Worm (Caenorhabditis elegans) whole organism, L4/young adult: ENCODE results near the gene T19D2.3.

Source experiments
- W03F9.2 ChIP-seq: fragments of 150-350 bp; optimal IDR thresholded peaks from 2 replicates; lab custom pipeline; 2014; ENCODE audit warnings: missing biosample characterization, missing genetic modification characterization
- dao-5 ChIP-seq: sonication (generic microtip); optimal IDR thresholded peaks from 2 replicates; lab custom pipeline; 2016; ENCODE audit warnings: missing genotype, missing genetic modification characterization, moderate library complexity, missing compliant biosample characterization

DNA sequence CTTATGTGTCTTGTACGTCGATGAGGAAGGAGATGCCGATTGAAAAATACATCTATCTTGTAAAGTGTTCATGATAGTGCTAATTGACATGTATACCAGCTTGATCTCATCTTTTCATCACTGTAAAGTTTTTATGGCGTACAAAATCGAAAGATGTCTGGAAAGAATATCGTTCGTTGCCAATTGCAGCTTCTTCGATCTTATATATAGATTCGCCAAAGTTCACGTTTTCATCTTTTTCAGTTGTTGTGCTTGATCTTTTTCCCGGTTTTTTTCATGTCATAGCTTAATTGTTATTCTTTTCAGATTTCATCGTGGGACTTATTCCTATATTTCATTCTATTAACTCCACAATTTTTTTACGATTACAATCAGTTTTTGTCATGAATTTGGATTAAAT lies 7.7 kb upstream of the T19D2.3 start, which contains the start of gene adt-3:
- no peak for TF ChIP-seq W03F9.2 (tag; lab: Kevin White, UChicago)
- TF ChIP-seq dao-5 (tag; lab: Kevin White, UChicago) = no peak
